Worm (Caenorhabditis elegans) whole organism, L1 larva: ENCODE data around the gene ttc-37.

Source experiments
- C04F5.9 ChIP-seq: sonication (generic microtip); optimal IDR thresholded peaks from 2 replicates; lab custom pipeline; 2016; ENCODE audit warnings: missing genetic modification characterization, missing compliant biosample characterization
- Y116A8C.19 ChIP-seq: sonication (generic microtip); optimal IDR thresholded peaks from 2 replicates; lab custom pipeline; 2016; ENCODE audit warnings: missing compliant biosample characterization, missing genetic modification characterization, borderline replicate concordance
- alr-1 ChIP-seq: fragments of 200-800 bp; sonication (Bioruptor generic); optimal IDR thresholded peaks from 2 replicates; lab custom pipeline; 2018; ENCODE audit warnings: borderline replicate concordance, mild to moderate bottlenecking, missing genetic modification characterization, missing compliant biosample characterization
- aly-2 ChIP-seq: fragments of 150-350 bp; optimal IDR thresholded peaks from 2 replicates; lab custom pipeline; 2014; ENCODE audit warnings: missing biosample characterization, missing genetic modification characterization
- ama-1 ChIP-seq: fragments of 150-350 bp; optimal IDR thresholded peaks from 2 replicates; lab custom pipeline; 2014
- ceh-63 ChIP-seq: fragments of 200-800 bp; sonication (Bioruptor generic); optimal IDR thresholded peaks from 2 replicates; lab custom pipeline; 2018; ENCODE audit warnings: mild to moderate bottlenecking, missing genetic modification characterization, missing compliant biosample characterization
- ceh-82 ChIP-seq, 3 experiments: fragments of 150-350 bp in 1 of 3; sonication (generic microtip) in 2 of 3; optimal IDR thresholded peaks; 2 replicates each; lab custom pipeline; 2014 to 2017; ENCODE audit warnings: missing biosample characterization in 3 of 3, missing genetic modification characterization in 3 of 3
- ceh-88 ChIP-seq: fragments of 200-800 bp; sonication (Bioruptor generic); IDR thresholded peaks from 2 replicates; pipeline ENCODE4 v1.3.6; 2022; ENCODE audit warnings: missing genetic modification characterization, missing compliant biosample characterization
- ceh-90 ChIP-seq: sonication (generic microtip); optimal IDR thresholded peaks from 2 replicates; lab custom pipeline; 2016; ENCODE audit warnings: missing genetic modification characterization, missing compliant biosample characterization
- ces-1 ChIP-seq: fragments of 150-350 bp; optimal IDR thresholded peaks from 2 replicates; lab custom pipeline; 2014; ENCODE audit warnings: missing biosample characterization, missing genetic modification reagents, missing genetic modification characterization
- efl-1 ChIP-seq, 4 experiments: fragments of 150-350 bp; optimal IDR thresholded peaks in 3 of 4; peaks in 1 of 4; 1 replicate in 1 of 4; 2 replicates in 3 of 4; lab custom pipeline; 2014; ENCODE audit warnings: missing biosample characterization in 2 of 4, missing genetic modification characterization in 2 of 4, missing genetic modification reagents in 2 of 4
- elt-2 ChIP-seq: sonication (generic microtip); optimal IDR thresholded peaks from 2 replicates; lab custom pipeline; 2016; ENCODE audit warnings: missing genetic modification characterization, mild to moderate bottlenecking, inconsistent platforms, missing compliant biosample characterization, missing genetic modification reagents
- elt-3 ChIP-seq, 6 experiments: fragments of 150-350 bp in 1 of 6; sonication (generic microtip); optimal IDR thresholded peaks; 2 replicates each; lab custom pipeline; 2017 to 2018; ENCODE audit warnings: missing biosample characterization in 6 of 6, missing genetic modification characterization in 6 of 6, inconsistent platforms in 1 of 6
- ets-5 ChIP-seq: fragments of 200-800 bp; sonication (Bioruptor generic); IDR thresholded peaks from 2 replicates; pipeline ENCODE4 v1.3.6; 2022; ENCODE audit warnings: missing genetic modification characterization, missing compliant biosample characterization
- fkh-10 ChIP-seq: sonication (generic microtip); optimal IDR thresholded peaks from 2 replicates; lab custom pipeline; 2017; ENCODE audit warnings: missing biosample characterization, missing genetic modification reagents, missing genetic modification characterization
- fos-1 ChIP-seq: fragments of 150-350 bp; optimal IDR thresholded peaks from 2 replicates; lab custom pipeline; 2014; ENCODE audit warnings: missing biosample characterization, missing genetic modification characterization
- grh-1 ChIP-seq: fragments of 200-800 bp; sonication (Bioruptor generic); IDR thresholded peaks from 2 replicates; pipeline ENCODE4 v1.3.6; 2022; ENCODE audit warnings: missing genetic modification reagents, missing genetic modification characterization, missing compliant biosample characterization
- hlh-17 ChIP-seq: fragments of 200-800 bp; sonication (Bioruptor generic); optimal IDR thresholded peaks from 2 replicates; lab custom pipeline; 2018; ENCODE audit warnings: missing genetic modification characterization, mild to moderate bottlenecking, missing compliant biosample characterization, moderate library complexity, borderline replicate concordance
- lin-14 ChIP-seq: fragments of 200-800 bp; sonication (Bioruptor generic); optimal IDR thresholded peaks from 2 replicates; lab custom pipeline; 2018; ENCODE audit warnings: mild to moderate bottlenecking, missing genetic modification characterization, moderate library complexity, missing compliant biosample characterization
- lin-15B ChIP-seq: fragments of 150-350 bp; sonication (generic microtip); optimal IDR thresholded peaks from 3 replicates; lab custom pipeline; 2014; ENCODE audit warnings: missing biosample characterization, missing genetic modification characterization
- lin-35 ChIP-seq, 2 experiments: fragments of 150-350 bp; optimal IDR thresholded peaks; 2 replicates each; lab custom pipeline; 2014; ENCODE audit warnings: missing biosample characterization in 2 of 2, missing genetic modification characterization in 2 of 2, missing genetic modification reagents in 2 of 2
- lir-3 ChIP-seq: sonication (generic microtip); optimal IDR thresholded peaks from 2 replicates; lab custom pipeline; 2016; ENCODE audit warnings: mild to moderate bottlenecking, missing genetic modification characterization, moderate library complexity, missing compliant biosample characterization; ENCODE audit not compliant: poor library complexity
- mdl-1 ChIP-seq, 2 experiments: fragments of 150-350 bp; optimal IDR thresholded peaks; 2 replicates each; lab custom pipeline; 2014 to 2017; ENCODE audit warnings: missing biosample characterization in 2 of 2, missing genetic modification characterization in 2 of 2, inconsistent platforms in 1 of 2
- mep-1 ChIP-seq: fragments of 150-350 bp; optimal IDR thresholded peaks from 2 replicates; lab custom pipeline; 2014; ENCODE audit warnings: missing biosample characterization, missing genetic modification characterization
- nhr-19 ChIP-seq: fragments of 200-800 bp; sonication (Bioruptor generic); conservative IDR thresholded peaks from 2 replicates; pipeline ENCODE4 v1.3.6; 2022; ENCODE audit warnings: missing genetic modification characterization, missing compliant biosample characterization
- nhr-76 ChIP-seq: sonication (generic microtip); optimal IDR thresholded peaks from 2 replicates; lab custom pipeline; 2017; ENCODE audit warnings: missing biosample characterization, missing genetic modification characterization
- nhr-84 ChIP-seq: sonication (generic microtip); optimal IDR thresholded peaks from 2 replicates; lab custom pipeline; 2017; ENCODE audit warnings: missing biosample characterization, missing genetic modification characterization
- pag-3 ChIP-seq: sonication (generic microtip); optimal IDR thresholded peaks from 2 replicates; lab custom pipeline; 2017; ENCODE audit warnings: missing genetic modification characterization, mild to moderate bottlenecking, missing compliant biosample characterization, antibody characterized with exemption, borderline replicate concordance; ENCODE audit not compliant: insufficient read depth
- pqm-1 ChIP-seq: sonication (generic microtip); optimal IDR thresholded peaks from 3 replicates; lab custom pipeline; 2017; ENCODE audit warnings: missing biosample characterization, missing genetic modification characterization
- rnt-1 ChIP-seq: sonication (generic microtip); optimal IDR thresholded peaks from 2 replicates; lab custom pipeline; 2016; ENCODE audit warnings: mild to moderate bottlenecking, missing genetic modification characterization, moderate library complexity, missing compliant biosample characterization
- swsn-7 ChIP-seq: sonication (generic microtip); optimal IDR thresholded peaks from 2 replicates; lab custom pipeline; 2016; ENCODE audit warnings: missing genetic modification characterization, missing compliant biosample characterization
- zag-1 ChIP-seq: fragments of 150-350 bp; optimal IDR thresholded peaks from 2 replicates; lab custom pipeline; 2014; ENCODE audit warnings: missing biosample characterization, missing genetic modification characterization
- zip-4 ChIP-seq: fragments of 200-800 bp; sonication (Bioruptor generic); optimal IDR thresholded peaks from 2 replicates; lab custom pipeline; 2018; ENCODE audit warnings: mild to moderate bottlenecking, missing genetic modification characterization, moderate library complexity, missing compliant biosample characterization
- ztf-11 ChIP-seq, 2 experiments: sonication (generic microtip); optimal IDR thresholded peaks; 2 replicates each; lab custom pipeline; 2016 to 2017; ENCODE audit warnings: missing genetic modification characterization in 2 of 2, missing biosample characterization in 1 of 2, missing compliant biosample characterization in 1 of 2

The ttc-37 gene

ce11 chrV:5169586-5169985 is 34.7 kb upstream of the ttc-37 start, which contains the start of gene srt-64:
TSS of gene srt-64 (minus strand) at chrV:5169686.
- no peak for TF ChIP-seq hlh-17
- no peak for TF ChIP-seq ets-5 (GFP tag; lab: Robert Waterston, UW)
- TF ChIP-seq ceh-90 (tag; lab: Kevin White, UChicago): no peak
- no peak for TF ChIP-seq ces-1
- no peak for TF ChIP-seq rnt-1 (tag; lab: Kevin White, UChicago)
- no peak for TF ChIP-seq aly-2
- TF ChIP-seq ceh-63 (GFP tag; lab: Kevin White, UChicago): no peak

- TF ChIP-seq lin-15B: no peak
- no peak for TF ChIP-seq nhr-19 (GFP tag; lab: Robert Waterston, UW)
- no peak for TF ChIP-seq swsn-7 (tag; lab: Kevin White, UChicago)
- TF ChIP-seq nhr-84: no peak
- no peak for TF ChIP-seq nhr-76 (tag; lab: Kevin White, UChicago)
- TF ChIP-seq mdl-1 (tag; optimal IDR thresholded peaks at IDR 0.05; lab: Kevin White, UChicago): no peak
- no peak for TF ChIP-seq fos-1 (tag; lab: Kevin White, UChicago)
- no peak for TF ChIP-seq ama-1 (lab: Kevin White, UChicago)
- no peak for TF ChIP-seq C04F5.9 (tag; lab: Kevin White, UChicago)
- TF ChIP-seq elt-3 (tag; optimal IDR thresholded peaks at IDR 0.05; lab: Kevin White, UChicago): no peak
- no peak for TF ChIP-seq zip-4 (GFP tag; lab: Kevin White, UChicago)
- no peak for TF ChIP-seq fkh-10 (GFP tag; lab: Kevin White, UChicago)
- no peak for TF ChIP-seq Y116A8C.19
- TF ChIP-seq pag-3 (tag; lab: Kevin White, UChicago): no peak
- TF ChIP-seq alr-1 (tag; lab: Kevin White, UChicago): no peak
- TF ChIP-seq lin-14: no peak
- no peak for TF ChIP-seq zag-1 (tag; lab: Kevin White, UChicago)
- TF ChIP-seq ztf-11 (tag; optimal IDR thresholded peaks at IDR 0.05; lab: Kevin White, UChicago): no peak
These were observed 31.4 kb upstream of the ttc-37 start, which contains the start of gene srt-65 for ce11 chrV:5172833-5173232. TSS of gene srt-65 (minus strand) at chrV:5172933.

DNA sequence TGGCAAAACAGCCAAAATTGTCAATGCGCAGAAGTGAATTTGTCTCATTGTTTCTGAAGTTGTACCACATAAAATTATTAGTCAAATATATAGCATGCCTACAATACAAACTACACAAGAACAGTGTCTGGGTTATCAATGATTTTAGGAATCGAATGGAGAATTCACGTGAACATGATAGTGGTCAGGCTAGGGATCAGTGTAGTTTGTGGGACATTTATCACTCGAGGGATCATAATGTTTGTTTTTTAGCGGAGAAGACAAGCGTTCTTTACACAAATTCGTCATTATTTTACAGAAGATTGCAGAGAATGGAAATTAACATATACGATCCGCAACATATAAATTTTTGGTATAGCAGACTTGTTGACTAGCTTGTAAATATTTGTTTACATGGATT is 27.1 kb upstream of the ttc-37 start, which contains the start of gene ugt-51:
Gene ugt-51, minus strand, starts transcription at position 101 of the 400 bp plus-strand sequence.
- TF ChIP-seq efl-1 (optimal IDR thresholded peaks at IDR 0.05; lab: Kevin White, UChicago) (no peak), efl-1 (GFP tag; optimal IDR thresholded peaks at IDR 0.05 in 1 of 2; lab: Kevin White, UChicago) (peak in 1 of 2 experiments; percentile 49), ceh-63 (GFP tag; lab: Kevin White, UChicago) (no peak)

DNA sequence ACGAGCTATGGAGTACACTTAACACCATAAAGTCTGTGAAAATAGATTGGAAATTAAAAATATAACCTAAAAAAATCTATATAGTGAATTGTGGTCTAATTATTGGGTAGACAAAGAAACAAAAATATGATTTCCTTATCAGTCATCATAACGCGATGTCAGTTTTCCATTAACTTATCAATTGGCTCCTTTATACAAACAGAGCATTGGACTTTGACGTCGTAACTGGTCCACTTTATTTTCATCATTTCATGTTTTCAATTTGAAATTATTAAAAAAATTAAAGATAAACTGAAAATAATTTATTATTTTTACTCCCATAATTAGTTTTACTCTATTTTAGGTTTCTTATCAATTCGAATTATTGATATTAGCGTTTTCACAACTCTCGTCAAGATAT is 26.2 kb upstream of the ttc-37 start:
- TF ChIP-seq lir-3 (tag; lab: Kevin White, UChicago) (no peak), elt-2 (tag; lab: Kevin White, UChicago) (peak; percentile 6)

DNA sequence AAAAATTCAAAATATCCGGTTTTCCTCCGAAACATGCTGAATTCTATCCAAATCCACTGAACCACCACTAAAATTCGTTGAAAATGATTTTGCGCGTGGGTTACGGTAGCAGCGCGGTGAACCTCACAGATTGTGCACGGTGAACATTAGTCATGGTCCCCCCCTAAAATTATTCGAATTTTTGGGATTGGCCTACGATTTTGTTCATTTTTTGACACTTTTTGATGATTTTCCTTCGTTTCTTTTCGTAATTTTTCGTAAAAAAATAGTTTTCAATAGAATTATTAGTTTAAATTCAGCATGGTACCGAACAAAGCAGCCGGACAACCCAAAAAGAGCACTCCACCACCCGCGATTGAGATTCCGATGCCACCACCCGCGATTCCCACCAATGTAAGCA is 22.7 kb upstream of the ttc-37 start, which contains the start of gene C03A7.2:
Gene C03A7.2, plus strand, starts transcription at position 301 of the 400 bp plus-strand sequence.
- TF ChIP-seq zag-1 (tag; lab: Kevin White, UChicago) (no peak), mep-1 (no peak), zip-4 (GFP tag; lab: Kevin White, UChicago) (no peak), ceh-88 (GFP tag; lab: Robert Waterston, UW) (no peak), pqm-1 (tag; lab: Kevin White, UChicago) (no peak), nhr-84 (no peak), lin-35 (GFP tag; optimal IDR thresholded peaks at IDR 0.05; lab: Kevin White, UChicago) (no peak), ceh-82 (tag; optimal IDR thresholded peaks at IDR 0.05; lab: Kevin White, UChicago) (no peak), elt-3 (tag; optimal IDR thresholded peaks at IDR 0.05; lab: Kevin White, UChicago) (no peak), lir-3 (tag; lab: Kevin White, UChicago) (no peak), grh-1 (GFP tag; lab: Robert Waterston, UW) (no peak)
